Fruit fly (Drosophila melanogaster) whole organism: ENCODE measurements around the gene Nrt.
A peak's percentile ranks its signal among the peaks of the same experiment; 100 is the strongest.

Experiments
- CG8478 ChIP-seq: fragments of >200 bp; optimal IDR thresholded peaks from 2 replicates; lab custom pipeline; 2018; ENCODE audit warnings: inconsistent platforms
- Dll ChIP-seq: fragments of >200 bp; optimal IDR thresholded peaks from 2 replicates; lab custom pipeline; 2017
- EcR ChIP-seq, 2 experiments: fragments of >200 bp; optimal IDR thresholded peaks; 2 replicates each; lab custom pipeline; 2017; ENCODE audit warnings: missing biosample characterization in 2 of 2, missing genetic modification characterization in 2 of 2, missing genetic modification reagents in 2 of 2
- pan ChIP-seq: fragments of >200 bp; optimal IDR thresholded peaks from 2 replicates; lab custom pipeline; 2017
- psq ChIP-seq: fragments of >200 bp; optimal IDR thresholded peaks from 2 replicates; lab custom pipeline; 2017
- usp ChIP-seq: fragments of >200 bp; optimal IDR thresholded peaks from 2 replicates; lab custom pipeline; 2017; ENCODE audit warnings: missing biosample characterization, missing genetic modification characterization, mixed read lengths

Gene Nrt

DNA sequence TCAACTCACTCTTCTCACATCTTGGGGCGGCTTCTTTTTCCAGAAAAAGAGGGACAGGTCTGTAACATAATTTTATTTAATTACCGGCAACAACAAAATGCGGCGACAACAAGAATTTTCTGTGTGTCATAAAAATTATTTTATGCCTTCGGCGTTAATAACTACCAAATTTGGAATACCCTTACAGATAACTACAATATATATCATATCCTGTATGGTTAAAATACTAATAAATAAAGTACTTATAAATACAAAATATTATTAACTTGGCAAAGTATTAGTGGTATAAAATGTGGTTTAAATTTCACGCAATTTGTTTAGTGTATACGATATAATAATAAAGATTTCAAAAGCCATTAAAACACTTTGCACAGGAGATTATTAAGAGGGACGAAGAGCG lies 15.1 kb upstream of the Nrt start:
- no peak for TF ChIP-seq usp
- TF ChIP-seq pan, result no peak
- no peak for TF ChIP-seq Dll (lab: Kevin White, UChicago)
- no peak for TF ChIP-seq psq

DNA sequence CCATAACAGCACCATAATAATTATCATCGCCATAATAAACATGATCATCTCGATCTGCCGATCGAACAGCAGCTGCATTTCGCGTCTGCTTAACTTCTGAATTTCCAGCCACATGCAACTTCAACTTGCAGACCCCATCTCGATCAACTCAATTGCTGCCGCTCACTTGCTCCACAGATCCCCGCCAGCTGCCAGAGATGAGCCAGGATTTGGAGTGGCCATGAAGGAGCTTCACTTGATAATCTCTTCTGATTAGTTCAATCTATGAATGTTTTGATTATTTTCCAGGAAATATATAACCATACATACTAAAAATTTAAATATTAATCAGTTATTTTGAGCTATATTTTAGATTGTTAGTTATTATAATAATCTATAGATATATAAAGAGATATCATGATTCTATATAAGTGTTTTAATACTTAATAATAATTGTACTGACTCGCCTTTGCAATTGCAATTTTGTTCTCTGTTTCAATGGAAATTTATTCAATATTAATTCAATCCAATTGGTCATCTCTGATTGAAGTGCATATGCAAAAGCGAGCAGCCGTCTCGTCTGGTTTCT lies 14.3 kb upstream of the Nrt start:
- TF ChIP-seq pan, result no peak

DNA sequence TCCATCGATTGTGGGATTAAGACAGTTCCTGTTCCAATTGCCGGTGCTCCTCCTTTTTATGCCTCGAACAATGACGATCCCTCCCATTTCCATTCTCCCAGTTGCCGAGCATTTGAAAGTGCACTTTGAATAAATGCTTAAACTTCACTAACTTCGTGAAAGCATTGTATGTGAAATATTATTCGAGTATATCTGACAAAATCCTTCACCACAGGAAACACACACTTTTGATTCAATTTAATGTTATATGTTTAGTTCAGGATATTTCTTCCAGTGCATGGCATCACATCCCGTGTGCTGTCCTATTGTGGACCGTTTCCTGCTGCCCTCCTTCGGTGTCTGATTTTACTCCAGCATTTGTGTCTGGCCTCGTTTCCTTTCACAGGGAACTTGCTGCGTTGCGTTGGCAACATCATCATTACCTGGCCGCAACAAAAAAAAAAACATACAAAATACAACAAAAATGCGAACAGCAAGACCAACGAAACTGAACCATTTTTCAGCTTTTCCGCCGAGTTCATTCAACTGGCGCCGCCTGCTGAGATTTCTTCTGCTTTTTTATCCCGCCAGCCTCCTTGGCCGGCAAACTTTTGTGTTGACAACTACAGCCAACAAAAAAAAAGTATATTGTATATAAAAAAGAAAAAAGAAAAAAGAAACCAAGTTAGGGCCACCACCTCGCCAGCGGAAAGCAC lies 13.3 kb upstream of the Nrt start:
- TF ChIP-seq Dll (lab: Kevin White, UChicago) (no peak), EcR (GFP tag; optimal IDR thresholded peaks at IDR 0.05; lab: Kevin White, UChicago) (peak in 1 of 2 experiments; percentile 73)

DNA sequence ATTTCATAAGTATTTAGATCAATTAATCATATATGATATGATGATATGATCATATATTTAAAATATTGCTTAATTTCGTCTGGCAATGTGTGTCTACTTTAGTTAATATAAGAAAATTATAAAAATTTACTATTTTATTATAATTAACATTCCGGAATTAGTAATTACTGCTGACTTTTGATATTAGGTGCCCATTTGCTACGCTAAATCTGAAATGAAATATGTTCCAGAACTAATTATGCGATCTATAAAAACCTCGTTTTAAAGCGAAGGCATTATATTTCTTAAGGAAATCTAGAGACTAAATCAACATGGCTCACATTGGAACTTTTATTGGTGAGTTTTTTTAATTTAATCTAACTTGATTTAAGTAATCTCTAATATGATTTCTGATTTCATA lies 10.7 kb upstream of the Nrt start, which contains the start of gene CG42852:
CG42852 (plus strand) TSS at position 301 of the 400 bp plus-strand sequence.
- TF ChIP-seq psq (no peak), EcR (GFP tag; optimal IDR thresholded peaks at IDR 0.05; lab: Kevin White, UChicago) (no peak), pan (no peak), CG8478 (no peak), usp (no peak), Dll (lab: Kevin White, UChicago) (no peak)

DNA sequence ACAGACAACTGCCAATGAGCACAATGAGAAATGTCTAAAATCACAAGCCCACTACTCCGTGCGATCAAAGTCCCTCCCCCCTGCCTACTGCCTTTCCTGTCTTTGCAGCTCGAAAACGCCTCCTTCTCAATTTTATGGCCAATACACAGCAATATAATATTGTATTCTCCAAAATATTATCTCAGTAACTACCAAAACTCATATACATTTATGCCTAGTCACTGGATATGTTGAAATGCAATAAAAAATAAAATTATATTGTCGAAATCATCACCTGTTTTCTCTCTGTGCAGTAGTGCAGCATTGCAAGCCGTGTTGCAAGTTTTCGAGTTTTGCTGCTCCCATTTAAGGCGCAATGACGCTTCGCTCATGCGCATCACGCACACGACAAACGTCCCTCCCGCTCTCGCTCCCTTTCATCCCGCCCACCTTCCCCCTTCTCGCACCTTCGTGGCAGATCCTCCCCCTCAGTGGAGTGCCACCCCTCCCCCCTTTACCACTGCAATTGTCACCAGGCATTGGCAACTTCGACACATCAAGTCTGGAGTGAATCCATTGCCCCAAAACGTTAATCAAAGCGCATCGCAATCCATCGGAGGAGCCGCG lies 7.3 kb upstream of the Nrt start:
- TF ChIP-seq pan, result no peak
- no peak for TF ChIP-seq EcR (GFP tag; optimal IDR thresholded peaks at IDR 0.05; lab: Kevin White, UChicago)
- no peak for TF ChIP-seq psq
- TF ChIP-seq CG8478, result no peak
- no peak for TF ChIP-seq usp
- TF ChIP-seq Dll (lab: Kevin White, UChicago), result no peak

DNA sequence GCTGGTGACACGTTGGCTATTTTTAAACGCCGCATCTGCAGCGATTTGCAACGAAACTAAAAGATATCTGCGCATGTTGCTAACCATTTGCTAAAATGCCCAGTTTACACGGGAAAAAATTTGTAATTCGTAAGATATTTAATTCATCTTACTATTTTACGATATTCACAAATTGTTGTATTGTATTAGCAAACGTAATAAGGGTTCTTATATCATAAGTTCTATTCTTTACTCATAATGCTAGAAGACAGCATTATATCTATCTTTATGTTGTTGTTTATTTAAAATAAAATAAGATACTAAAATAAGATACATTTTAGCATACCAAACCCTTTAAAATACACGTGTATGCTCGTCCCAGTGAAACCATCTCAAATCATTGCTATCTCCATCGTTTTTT lies 6.4 kb upstream of the Nrt start:
- TF ChIP-seq EcR (GFP tag; optimal IDR thresholded peaks at IDR 0.05; lab: Kevin White, UChicago) (no peak), CG8478 (no peak), Dll (lab: Kevin White, UChicago) (no peak), psq (no peak), pan (no peak), usp (no peak)

DNA sequence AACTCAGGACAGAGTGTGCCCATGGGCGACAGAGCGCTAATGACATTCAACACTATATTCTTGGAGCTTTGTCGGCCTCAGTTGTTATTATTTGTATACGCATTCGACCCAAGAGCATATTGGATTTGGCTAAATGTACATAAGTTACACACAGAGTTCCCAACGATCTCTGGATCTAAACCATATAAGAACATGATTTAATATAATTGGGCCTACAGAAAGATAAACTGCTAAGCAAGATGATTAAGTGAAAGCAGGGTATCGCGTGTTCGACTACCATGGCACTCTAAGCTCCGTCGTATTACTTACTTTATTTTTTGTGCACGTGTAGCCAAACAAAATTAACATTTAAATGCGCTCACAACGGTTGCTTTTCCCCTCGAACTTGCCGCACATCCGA lies 5.6 kb upstream of the Nrt start:
- TF ChIP-seq pan (no peak), Dll (lab: Kevin White, UChicago) (no peak)

DNA sequence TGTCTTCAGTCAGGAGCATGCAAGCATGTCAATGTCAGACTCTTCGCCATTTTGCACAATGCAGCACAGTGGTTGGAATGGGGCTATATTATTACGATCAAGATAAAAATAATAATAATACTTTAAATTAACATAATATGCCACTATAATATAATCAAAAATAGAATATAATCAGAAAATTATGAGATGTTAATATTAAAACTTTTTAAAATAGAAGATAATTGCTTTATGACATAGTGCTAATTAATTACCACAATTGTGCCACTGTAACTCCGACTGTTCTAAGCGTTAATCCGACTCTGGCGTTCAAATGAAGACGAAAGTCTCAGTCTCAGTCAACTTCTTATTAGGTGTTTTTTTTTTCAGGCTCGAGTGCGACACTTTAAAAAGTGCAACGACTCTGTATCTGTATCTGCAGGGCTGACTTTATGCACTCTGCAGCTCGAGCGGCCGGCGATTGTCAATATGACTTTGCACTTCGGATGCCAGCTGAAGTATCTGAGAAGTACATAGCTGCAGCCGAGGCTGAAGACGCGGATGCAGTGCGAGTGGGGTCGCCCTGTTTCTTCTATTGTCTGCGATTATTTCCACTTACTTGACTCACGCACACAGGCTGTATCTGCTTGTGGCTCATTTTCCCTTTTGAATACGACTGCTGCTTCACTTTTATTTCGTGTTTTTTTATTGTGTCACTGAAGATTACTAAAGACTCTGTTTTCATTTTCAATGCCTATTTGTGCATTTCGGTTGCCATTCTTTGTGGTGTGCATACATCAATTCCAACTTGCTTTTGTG lies 3.5 kb upstream of the Nrt start:
- TF ChIP-seq EcR (GFP tag; optimal IDR thresholded peaks at IDR 0.05; lab: Kevin White, UChicago) (peak in 1 of 2 experiments; percentile 64), pan (no peak)

DNA sequence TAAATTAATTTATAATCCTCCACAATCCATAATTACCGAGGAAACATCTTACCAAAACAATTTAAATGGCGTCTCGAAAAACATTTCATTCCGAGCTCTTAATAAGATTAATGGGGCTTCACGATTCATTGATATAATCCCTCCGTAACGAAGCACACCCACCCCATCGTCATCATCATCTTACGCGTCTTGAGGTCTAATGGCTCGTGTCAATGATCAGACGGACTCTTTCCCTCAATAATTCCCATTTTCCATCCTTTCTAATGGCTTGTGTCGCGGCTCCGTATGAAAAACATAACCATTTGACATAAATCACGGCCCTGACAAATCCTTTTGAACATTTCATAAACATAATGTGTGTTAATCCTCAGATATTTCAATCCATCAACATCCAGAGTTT lies 1.0 kb downstream of the Nrt start:
- TF ChIP-seq pan, result no peak
- no peak for TF ChIP-seq usp
- TF ChIP-seq CG8478, result no peak
- TF ChIP-seq psq, result no peak
- no peak for TF ChIP-seq EcR (GFP tag; optimal IDR thresholded peaks at IDR 0.05; lab: Kevin White, UChicago)
- no peak for TF ChIP-seq Dll (lab: Kevin White, UChicago)

DNA sequence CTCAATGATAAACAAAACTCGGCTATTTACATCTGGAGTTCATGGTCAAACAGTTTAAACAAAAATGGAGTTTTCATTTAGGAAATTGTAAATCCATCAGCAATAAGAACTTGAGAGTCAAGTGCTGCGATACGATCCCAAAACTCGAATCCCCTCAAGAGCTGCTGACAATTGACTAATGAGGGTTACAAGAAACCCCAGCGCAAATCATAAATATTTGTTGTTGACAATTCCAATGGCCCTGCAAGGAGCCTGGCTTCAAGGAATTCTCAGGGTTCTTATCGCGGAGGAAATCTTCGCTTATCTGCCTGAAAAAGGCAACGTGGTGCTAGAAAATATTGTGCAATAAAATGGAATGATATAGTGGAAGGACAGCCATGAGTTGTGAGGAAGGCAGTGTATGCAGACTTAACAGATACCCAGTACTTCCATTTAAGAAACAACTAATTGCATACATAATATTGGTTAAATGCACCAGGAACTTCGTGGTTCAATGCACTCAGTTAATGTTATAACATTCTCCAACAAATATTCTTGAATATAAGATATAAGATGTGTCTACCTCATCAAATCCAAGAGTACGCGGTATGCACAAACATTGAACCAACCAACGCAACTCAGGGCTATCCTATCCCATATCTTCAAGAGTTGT lies 2.3 kb downstream of the Nrt start:
- no peak for TF ChIP-seq Dll (lab: Kevin White, UChicago)
- no peak for TF ChIP-seq EcR (GFP tag; optimal IDR thresholded peaks at IDR 0.05; lab: Kevin White, UChicago)
- no peak for TF ChIP-seq pan
- TF ChIP-seq CG8478, result no peak
- TF ChIP-seq usp, result no peak

DNA sequence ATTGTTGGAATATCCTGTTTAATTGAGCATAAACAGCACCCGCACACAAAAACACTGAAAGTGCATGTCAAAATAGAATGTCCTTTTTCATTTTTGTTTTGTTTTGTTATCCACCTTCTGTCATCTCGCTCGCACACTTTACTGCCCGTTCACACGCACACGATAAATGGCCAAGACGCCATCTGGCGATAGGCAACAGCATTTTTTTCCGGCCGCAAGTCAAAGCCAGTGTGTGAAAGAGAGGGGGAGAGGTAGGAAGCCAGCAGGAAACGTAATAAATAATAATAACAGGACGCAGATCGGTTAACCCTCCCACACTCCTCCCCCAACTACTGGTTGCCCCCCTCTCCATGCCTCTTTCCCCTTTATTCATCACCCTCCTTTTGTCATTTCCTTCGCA lies 4.0 kb downstream of the Nrt start:
- TF ChIP-seq EcR (GFP tag; optimal IDR thresholded peaks at IDR 0.05; lab: Kevin White, UChicago) (no peak), usp (no peak), Dll (lab: Kevin White, UChicago) (no peak), psq (no peak), pan (no peak), CG8478 (no peak)

DNA sequence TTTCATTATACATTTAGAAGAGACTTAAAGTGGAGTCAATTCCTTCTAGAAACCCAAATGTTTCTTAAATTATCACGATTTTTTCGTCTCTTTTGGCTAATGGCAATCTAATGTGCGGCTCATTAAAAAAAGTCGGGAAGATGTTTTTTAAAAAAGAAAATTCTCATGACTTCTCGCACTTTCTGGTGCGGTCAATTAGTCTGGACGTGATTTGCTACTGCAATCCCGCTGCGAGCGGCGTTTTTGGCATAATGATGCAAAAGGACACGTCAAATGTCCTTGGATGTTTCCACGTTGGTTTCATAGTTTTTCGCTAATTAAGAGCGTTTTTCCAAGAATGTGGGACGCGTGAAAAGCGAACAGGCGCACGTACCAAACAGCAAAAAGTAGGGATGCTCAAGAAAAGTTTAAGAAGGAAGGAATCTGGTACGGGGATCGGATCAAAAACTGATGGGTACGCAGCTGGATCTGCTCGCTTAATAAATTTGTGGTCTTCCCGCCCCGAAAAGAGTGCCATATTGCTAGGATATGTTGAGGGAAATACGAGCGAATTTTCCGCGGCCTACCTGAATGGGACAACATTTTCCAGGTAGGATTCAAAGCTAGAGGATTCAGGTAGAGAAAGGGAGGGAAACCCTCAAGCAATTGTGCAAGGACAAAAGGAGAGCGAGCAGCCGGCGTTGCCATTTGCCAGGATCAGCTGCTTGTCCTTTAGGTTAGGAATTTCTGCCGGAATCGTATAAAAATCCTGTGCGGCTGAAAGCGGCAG lies 7.1 kb downstream of the Nrt start:
- TF ChIP-seq EcR (GFP tag; optimal IDR thresholded peaks at IDR 0.05; lab: Kevin White, UChicago), result no peak
- no peak for TF ChIP-seq psq
- TF ChIP-seq Dll (lab: Kevin White, UChicago), result no peak
- TF ChIP-seq pan, result no peak
- TF ChIP-seq CG8478, result no peak
- no peak for TF ChIP-seq usp
